Fruit fly (Drosophila melanogaster) whole organism, embryonic: ENCODE results near the gene miple2.

Experiments used
- B-H2 ChIP-seq: fragments of 200-800 bp; sonication (Bioruptor generic); optimal IDR thresholded peaks from 2 replicates; lab custom pipeline; 2018; ENCODE audit warnings: missing biosample characterization, mild to moderate bottlenecking, missing genetic modification characterization
- CG1024 ChIP-seq: fragments of 200-800 bp; sonication (Bioruptor generic); IDR thresholded peaks from 2 replicates; pipeline ENCODE4 v1.3.6; 2022; ENCODE audit warnings: missing biosample characterization, missing genetic modification characterization
- CG10565 ChIP-seq: fragments of 200-800 bp; sonication (Bioruptor generic); optimal IDR thresholded peaks from 3 replicates; lab custom pipeline; 2016; ENCODE audit warnings: missing biosample characterization, mild to moderate bottlenecking, missing genetic modification characterization
- CG12659 ChIP-seq: fragments of 200-800 bp; sonication (Bioruptor generic); optimal IDR thresholded peaks from 3 replicates; lab custom pipeline; 2017; ENCODE audit warnings: mild to moderate bottlenecking, missing biosample characterization, missing genetic modification reagents, missing genetic modification characterization
- CG13296 ChIP-seq: fragments of 200-800 bp; sonication (Bioruptor generic); optimal IDR thresholded peaks from 3 replicates; lab custom pipeline; 2018; ENCODE audit warnings: missing biosample characterization, mild to moderate bottlenecking, missing genetic modification characterization
- CG14441 ChIP-seq: fragments of 200-800 bp; sonication (Bioruptor generic); IDR thresholded peaks from 2 replicates; pipeline ENCODE4 v1.3.6; 2022; ENCODE audit warnings: missing biosample characterization, missing genetic modification characterization
- CG1602 ChIP-seq: fragments of 200-800 bp; sonication (Bioruptor generic); optimal IDR thresholded peaks from 3 replicates; lab custom pipeline; 2016; ENCODE audit warnings: missing biosample characterization, missing genetic modification characterization
- CG16813 ChIP-seq: fragments of 200-800 bp; sonication (Bioruptor generic); IDR thresholded peaks from 3 replicates; pipeline ENCODE4 v1.3.6; 2022; ENCODE audit warnings: missing biosample characterization, missing genetic modification characterization; ENCODE audit not compliant: partially characterized antibody
- CG17385 ChIP-seq: fragments of 200-800 bp; sonication (Bioruptor generic); optimal IDR thresholded peaks from 3 replicates; lab custom pipeline; 2018; ENCODE audit warnings: missing biosample characterization, mild to moderate bottlenecking, missing genetic modification characterization
- CG18619 ChIP-seq: fragments of 200-800 bp; sonication (Bioruptor generic); optimal IDR thresholded peaks from 3 replicates; lab custom pipeline; 2017; ENCODE audit warnings: missing biosample characterization, mild to moderate bottlenecking, missing genetic modification characterization
- CG2116 ChIP-seq: fragments of 200-800 bp; sonication (Bioruptor generic); optimal IDR thresholded peaks from 3 replicates; lab custom pipeline; 2018; ENCODE audit warnings: missing biosample characterization, mild to moderate bottlenecking, missing genetic modification characterization
- CG32767 ChIP-seq: fragments of 200-800 bp; sonication (Bioruptor generic); IDR thresholded peaks from 2 replicates; pipeline ENCODE4 v1.3.6; 2022; ENCODE audit warnings: missing biosample characterization, missing genetic modification characterization
- CG33557 ChIP-seq: fragments of 200-800 bp; sonication (Bioruptor generic); optimal IDR thresholded peaks from 2 replicates; lab custom pipeline; 2019; ENCODE audit warnings: missing biosample characterization, mild to moderate bottlenecking, missing genetic modification characterization, moderate library complexity
- CG4617 ChIP-seq: fragments of 200-800 bp; sonication (Bioruptor generic); optimal IDR thresholded peaks from 3 replicates; lab custom pipeline; 2016; ENCODE audit warnings: missing biosample characterization, missing genetic modification characterization, borderline replicate concordance
- CG6689 ChIP-seq: fragments of 200-800 bp; sonication (Bioruptor generic); IDR thresholded peaks from 2 replicates; pipeline ENCODE4 v1.3.6; 2022; ENCODE audit warnings: missing biosample characterization, missing genetic modification characterization
- CG7556 ChIP-seq: fragments of 200-800 bp; sonication (Bioruptor generic); optimal IDR thresholded peaks from 2 replicates; lab custom pipeline; 2017; ENCODE audit warnings: missing biosample characterization, mild to moderate bottlenecking, missing genetic modification characterization
- CrebB ChIP-seq: fragments of 200-800 bp; sonication (Bioruptor generic); optimal IDR thresholded peaks from 3 replicates; lab custom pipeline; 2018; ENCODE audit warnings: missing biosample characterization, mild to moderate bottlenecking, missing genetic modification characterization
- D ChIP-seq, 2 experiments: fragments of 200-800 bp in 1 of 2; fragments of >200 bp in 1 of 2; sonication (Bioruptor generic) in 1 of 2; optimal IDR thresholded peaks; 2 replicates in 1 of 2; 3 replicates in 1 of 2; lab custom pipeline; 2017; ENCODE audit warnings: mild to moderate bottlenecking in 1 of 2, missing biosample characterization in 1 of 2, missing genetic modification characterization in 1 of 2, missing genetic modification reagents in 1 of 2
- Dip3 ChIP-seq: fragments of 200-800 bp; sonication (Bioruptor generic); optimal IDR thresholded peaks from 3 replicates; lab custom pipeline; 2016; ENCODE audit warnings: missing biosample characterization, missing genetic modification characterization
- HLH3B ChIP-seq: fragments of 200-800 bp; sonication (Bioruptor generic); IDR thresholded peaks from 2 replicates; pipeline ENCODE4 v1.3.6; 2022; ENCODE audit warnings: missing biosample characterization, missing genetic modification characterization
- Lhr ChIP-seq: fragments of 200-800 bp; sonication (Bioruptor generic); optimal IDR thresholded peaks from 3 replicates; lab custom pipeline; 2017; ENCODE audit warnings: mild to moderate bottlenecking, missing biosample characterization, missing genetic modification reagents, missing genetic modification characterization
- NC2α ChIP-seq: fragments of 200-800 bp; sonication (Bioruptor generic); optimal IDR thresholded peaks from 2 replicates; lab custom pipeline; 2016; ENCODE audit warnings: missing biosample characterization, missing genetic modification characterization
- Opbp ChIP-seq: fragments of 200-800 bp; sonication (Bioruptor generic); IDR thresholded peaks from 3 replicates; pipeline ENCODE4 v1.3.6; 2022; ENCODE audit warnings: missing biosample characterization, missing genetic modification characterization; ENCODE audit not compliant: partially characterized antibody
- YL-1 ChIP-seq: fragments of 200-800 bp; sonication (Bioruptor generic); optimal IDR thresholded peaks from 3 replicates; lab custom pipeline; 2017; ENCODE audit warnings: missing biosample characterization, mild to moderate bottlenecking, missing genetic modification characterization
- ab ChIP-seq: fragments of 200-800 bp; sonication (Bioruptor generic); optimal IDR thresholded peaks from 2 replicates; lab custom pipeline; 2016; ENCODE audit warnings: missing biosample characterization, missing genetic modification characterization
- ato ChIP-seq: fragments of 200-800 bp; sonication (Bioruptor generic); IDR thresholded peaks from 2 replicates; pipeline ENCODE4 v1.3.6; 2022; ENCODE audit warnings: missing biosample characterization, missing genetic modification characterization; ENCODE audit not compliant: partially characterized antibody
- bsh ChIP-seq, 2 experiments: fragments of 200-800 bp; sonication (Bioruptor generic); optimal IDR thresholded peaks; 2 replicates each; lab custom pipeline; 2017 to 2018; ENCODE audit warnings: mild to moderate bottlenecking in 2 of 2, missing biosample characterization in 2 of 2, missing genetic modification characterization in 2 of 2, moderate library complexity in 1 of 2
- chinmo ChIP-seq: fragments of 200-800 bp; sonication (Bioruptor generic); IDR thresholded peaks from 4 replicates; pipeline ENCODE4 v1.3.6; 2022; ENCODE audit warnings: missing biosample characterization, missing genetic modification characterization; ENCODE audit not compliant: partially characterized antibody
- danr ChIP-seq: fragments of 200-800 bp; sonication (Bioruptor generic); IDR thresholded peaks from 2 replicates; pipeline ENCODE4 v1.3.6; 2022; ENCODE audit warnings: missing biosample characterization, missing genetic modification characterization
- dmrt11E ChIP-seq: fragments of 200-800 bp; sonication (Bioruptor generic); optimal IDR thresholded peaks from 3 replicates; lab custom pipeline; 2018; ENCODE audit warnings: missing biosample characterization, mild to moderate bottlenecking, missing genetic modification characterization, moderate library complexity
- ewg ChIP-seq: fragments of 200-800 bp; sonication (Bioruptor generic); optimal IDR thresholded peaks from 3 replicates; lab custom pipeline; 2017; ENCODE audit warnings: mild to moderate bottlenecking, missing biosample characterization, missing genetic modification reagents, missing genetic modification characterization
- gem ChIP-seq: fragments of 200-800 bp; sonication (Bioruptor generic); optimal IDR thresholded peaks from 2 replicates; lab custom pipeline; 2019; ENCODE audit warnings: missing biosample characterization, mild to moderate bottlenecking, missing genetic modification characterization, moderate library complexity
- grn ChIP-seq: fragments of 200-800 bp; sonication (Bioruptor generic); optimal IDR thresholded peaks from 3 replicates; lab custom pipeline; 2017; ENCODE audit warnings: missing biosample characterization, missing genetic modification characterization
- her ChIP-seq: fragments of 200-800 bp; sonication (Bioruptor generic); optimal IDR thresholded peaks from 2 replicates; lab custom pipeline; 2016; ENCODE audit warnings: missing biosample characterization, missing genetic modification characterization
- hkb ChIP-seq, 2 experiments: fragments of 200-800 bp in 1 of 2; fragments of >200 bp in 1 of 2; sonication (Bioruptor generic) in 1 of 2; IDR thresholded peaks in 1 of 2; optimal IDR thresholded peaks in 1 of 2; 2 replicates each; pipeline versions ENCODE4 v1.3.6 to Lab custom; 2017 to 2022; ENCODE audit warnings: missing biosample characterization in 1 of 2, missing genetic modification characterization in 1 of 2
- hth ChIP-seq: fragments of >200 bp; optimal IDR thresholded peaks from 2 replicates; lab custom pipeline; 2017; ENCODE audit warnings: inconsistent platforms
- insv ChIP-seq, 2 experiments: fragments of 200-800 bp; sonication (Bioruptor generic); optimal IDR thresholded peaks; 3 replicates each; lab custom pipeline; 2016 to 2018; ENCODE audit warnings: missing biosample characterization in 2 of 2, missing genetic modification characterization in 2 of 2
- jumu ChIP-seq: fragments of 200-800 bp; sonication (Bioruptor generic); optimal IDR thresholded peaks from 3 replicates; lab custom pipeline; 2016; ENCODE audit warnings: missing biosample characterization, missing genetic modification characterization
- odd ChIP-seq: fragments of 200-800 bp; sonication (Bioruptor generic); optimal IDR thresholded peaks from 2 replicates; lab custom pipeline; 2017; ENCODE audit warnings: missing biosample characterization, mild to moderate bottlenecking, missing genetic modification characterization
- onecut ChIP-seq: fragments of 200-800 bp; sonication (Bioruptor generic); IDR thresholded peaks from 2 replicates; pipeline ENCODE4 v1.3.6; 2022; ENCODE audit warnings: missing biosample characterization, missing genetic modification characterization
- pum ChIP-seq: fragments of 200-800 bp; sonication (Bioruptor generic); optimal IDR thresholded peaks from 2 replicates; lab custom pipeline; 2016; ENCODE audit warnings: missing biosample characterization, missing genetic modification characterization
- pzg ChIP-seq: fragments of 200-800 bp; sonication (Bioruptor generic); optimal IDR thresholded peaks from 3 replicates; lab custom pipeline; 2018; ENCODE audit warnings: missing biosample characterization, mild to moderate bottlenecking, missing genetic modification characterization, moderate library complexity
- sd ChIP-seq: fragments of 200-800 bp; sonication (Bioruptor generic); optimal IDR thresholded peaks from 3 replicates; lab custom pipeline; 2018; ENCODE audit warnings: missing biosample characterization, mild to moderate bottlenecking, missing genetic modification characterization, moderate library complexity
- slbo ChIP-seq: fragments of 200-800 bp; sonication (Bioruptor generic); IDR thresholded peaks from 2 replicates; pipeline ENCODE4 v1.3.6; 2022; ENCODE audit warnings: missing biosample characterization, missing genetic modification characterization
- ttk ChIP-seq: fragments of 200-800 bp; sonication (Bioruptor generic); IDR thresholded peaks from 2 replicates; pipeline ENCODE4 v2.1.2; 2022; ENCODE audit warnings: missing biosample characterization, missing genetic modification characterization
- unpg ChIP-seq: fragments of 200-800 bp; sonication (Bioruptor generic); optimal IDR thresholded peaks from 3 replicates; lab custom pipeline; 2018; ENCODE audit warnings: missing biosample characterization, mild to moderate bottlenecking, missing genetic modification characterization, moderate library complexity

The miple2 gene

dm6 chr3L:319145-320009 lies 48.4 kb downstream of the miple2 start, which contains the start of gene fwd (continued):
- no peak for TF ChIP-seq HLH3B (GFP tag; lab: Robert Waterston, UW)
- TF ChIP-seq CG33557 (GFP tag; lab: Kevin White, UChicago), result peak; percentile 54
- peak; percentile 14; the same call in 1 of the 2 replicates for TF ChIP-seq ttk (GFP tag; lab: Robert Waterston, UW)
- TF ChIP-seq ewg (GFP tag; lab: Kevin White, UChicago), result peak; percentile 59
- peak; percentile 48 for TF ChIP-seq odd
- TF ChIP-seq CrebB (tag; lab: Kevin White, UChicago), result peak; percentile 24
- peak; percentile 39 for TF ChIP-seq B-H2 (GFP tag; lab: Kevin White, UChicago)
- peak; percentile 2 for TF ChIP-seq NC2α (GFP tag; lab: Kevin White, UChicago)
- TF ChIP-seq CG1602 (GFP tag; lab: Kevin White, UChicago), result no peak
- TF ChIP-seq her (GFP tag; lab: Kevin White, UChicago), result peak; percentile 100
- TF ChIP-seq CG2116, result peak; percentile 74
- TF ChIP-seq bsh (GFP tag; optimal IDR thresholded peaks at IDR 0.05; lab: Kevin White, UChicago), result peak in 1 of 2 experiments; percentile 28
- TF ChIP-seq CG17385, result no peak
- peak; percentile 84 for TF ChIP-seq CG12659 (GFP tag; lab: Kevin White, UChicago)
- peak; percentile 84; the same call in 2 of the 4 replicates for TF ChIP-seq chinmo (GFP tag; lab: Robert Waterston, UW)
- peak; percentile 20; the same call in 1 of the 2 replicates for TF ChIP-seq CG14441 (GFP tag; lab: Robert Waterston, UW)
- no peak for TF ChIP-seq hkb (optimal IDR thresholded peaks at IDR 0.05; lab: Kevin White, UChicago)
- no peak for TF ChIP-seq hkb (GFP tag; IDR thresholded peaks at IDR 0.05; lab: Robert Waterston, UW)
- peak; percentile 53 for TF ChIP-seq jumu (GFP tag; lab: Kevin White, UChicago)
- no peak for TF ChIP-seq CG1024 (GFP tag; lab: Robert Waterston, UW)
- TF ChIP-seq gem, result no peak
- peak; percentile 96 for TF ChIP-seq pzg (GFP tag; lab: Kevin White, UChicago)
- no peak for TF ChIP-seq Dip3 (GFP tag; lab: Kevin White, UChicago)
- TF ChIP-seq pum, result no peak
- TF ChIP-seq slbo (GFP tag; lab: Robert Waterston, UW), result peak; percentile 15; the same call in 1 of the 2 replicates
- no peak for TF ChIP-seq hth
- TF ChIP-seq ato, result peak; percentile 44; the same call in 1 of the 2 replicates
- TF ChIP-seq CG6689 (GFP tag; lab: Robert Waterston, UW), result no peak
- TF ChIP-seq CG16813 (GFP tag; lab: Robert Waterston, UW), result 0 out of 3 replicates have a peak, but pooled peaks have one; percentile 22
- TF ChIP-seq onecut, result peak; percentile 74
- peak; percentile 97 for TF ChIP-seq YL-1 (GFP tag; lab: Kevin White, UChicago)
- TF ChIP-seq danr (GFP tag; lab: Robert Waterston, UW), result no peak
- peak; percentile 10 for TF ChIP-seq dmrt11E (tag; lab: Kevin White, UChicago)
- peak; percentile 16 for TF ChIP-seq sd (tag; lab: Kevin White, UChicago)
- peak; percentile 58 for TF ChIP-seq CG4617 (GFP tag; lab: Kevin White, UChicago)
- no peak for TF ChIP-seq CG10565
- TF ChIP-seq insv (GFP tag; optimal IDR thresholded peaks at IDR 0.05; lab: Kevin White, UChicago), result peak in 1 of 2 experiments; percentile 37
- TF ChIP-seq grn (GFP tag; lab: Kevin White, UChicago), result no peak
- peak; percentile 56; the same call in 2 of the 3 replicates for TF ChIP-seq Opbp (GFP tag; lab: Robert Waterston, UW)
- no peak for TF ChIP-seq CG18619 (GFP tag; lab: Kevin White, UChicago)
- peak; percentile 18 for TF ChIP-seq CG13296
- TF ChIP-seq CG32767 (GFP tag; lab: Robert Waterston, UW), result peak; percentile 87
- TF ChIP-seq Lhr, result peak; percentile 78
- peak; percentile 26 for TF ChIP-seq unpg (GFP tag; lab: Kevin White, UChicago)
- peak; percentile 96 for TF ChIP-seq D (optimal IDR thresholded peaks at IDR 0.05; lab: Kevin White, UChicago)
- TF ChIP-seq D (GFP tag; optimal IDR thresholded peaks at IDR 0.05; lab: Kevin White, UChicago), result peak; percentile 62
- peak; percentile 19 for TF ChIP-seq CG7556 (GFP tag; lab: Kevin White, UChicago)
- TF ChIP-seq ab (GFP tag; lab: Kevin White, UChicago), result no peak
